Fruit fly (Drosophila melanogaster) Kc167 (cell line): ENCODE results near the gene CG5162.

ENCODE experiments used
- Myc ChIP-seq: fragments of >200 bp; optimal IDR thresholded peaks from 2 replicates; lab custom pipeline; 2017; ENCODE audit warnings: missing external identifiers
- h ChIP-seq: fragments of >200 bp; optimal IDR thresholded peaks from 3 replicates; lab custom pipeline; 2018; ENCODE audit warnings: missing external identifiers
- insv ChIP-seq: fragments of >200 bp; optimal IDR thresholded peaks from 3 replicates; lab custom pipeline; 2018; ENCODE audit warnings: missing external identifiers
- psq ChIP-seq: fragments of >200 bp; optimal IDR thresholded peaks from 2 replicates; lab custom pipeline; 2017; ENCODE audit warnings: missing external identifiers
- ttk ChIP-seq: sonication (Bioruptor generic); optimal IDR thresholded peaks from 2 replicates; lab custom pipeline; 2017; ENCODE audit warnings: missing external identifiers

DNA sequence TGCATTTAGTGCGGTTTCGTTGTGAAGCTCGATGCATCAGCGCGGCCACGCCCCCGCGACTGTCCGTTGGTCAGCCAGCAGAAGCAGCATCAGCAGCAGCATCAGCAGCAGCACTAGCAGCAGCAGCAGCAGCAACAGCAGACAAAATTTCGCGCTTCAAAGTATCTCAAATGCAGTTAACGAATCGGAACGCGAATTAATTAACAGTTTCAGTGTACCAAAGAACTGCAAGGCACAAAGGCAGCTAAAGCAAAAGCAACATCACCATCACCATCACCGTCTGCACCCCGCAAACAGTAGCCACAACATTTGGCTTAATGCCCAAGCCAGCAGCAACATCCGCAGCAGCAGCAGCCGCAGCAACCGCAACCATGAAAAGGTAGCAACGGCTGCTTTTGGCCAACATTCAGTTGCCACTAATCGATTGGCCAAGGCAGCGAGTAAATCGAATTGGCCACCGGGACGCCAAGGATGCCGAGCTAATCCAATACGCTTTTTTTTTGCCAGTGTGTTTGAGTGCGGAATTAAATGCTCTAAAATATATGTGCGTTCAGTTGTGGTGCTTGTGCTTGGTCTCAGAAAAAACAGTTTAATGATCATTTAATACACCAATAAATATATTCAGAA is 50.4 kb downstream of the CG5162 start:
- no peak for TF ChIP-seq insv (lab: Kevin White, UChicago)
- no peak for TF ChIP-seq Myc (lab: Kevin White, UChicago)
- no peak for TF ChIP-seq ttk (lab: Kevin White, UChicago)
- TF ChIP-seq psq (lab: Kevin White, UChicago) = no peak
- TF ChIP-seq h (lab: Kevin White, UChicago) = no peak
